Worm (Caenorhabditis elegans): ENCODE results near the gene T26A5.6.
A peak's percentile ranks its signal among the peaks of the same experiment; 100 is the strongest.

T26A5.6 gene

DNA sequence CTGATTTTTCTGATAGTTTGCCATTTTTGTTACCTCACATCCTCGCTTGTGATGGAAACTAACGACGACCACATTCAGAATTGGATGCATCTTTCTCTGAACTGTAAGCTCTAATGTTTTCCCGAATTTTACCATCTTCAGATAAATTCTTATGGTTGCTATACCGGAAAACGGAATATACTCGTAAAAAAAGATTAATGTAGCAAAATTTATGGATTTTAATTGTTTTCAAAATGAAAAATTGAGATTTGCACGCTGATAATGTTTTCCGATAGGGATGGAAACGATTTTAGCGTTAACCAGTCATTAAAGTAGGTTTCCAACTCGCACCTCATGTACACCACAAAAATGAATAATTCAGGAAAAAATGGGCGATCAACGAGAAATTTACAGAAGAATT lies at the start of gene T26A5.6:
Gene T26A5.6, minus strand, starts transcription at position 101 of the 400 bp plus-strand sequence.
- no peak for TF ChIP-seq W03F9.2 (tag; optimal IDR thresholded peaks at IDR 0.05)
- no peak for TF ChIP-seq dao-5 (tag; optimal IDR thresholded peaks at IDR 0.05)
- TF ChIP-seq him-1 (tag; optimal IDR thresholded peaks at IDR 0.05): no peak

DNA sequence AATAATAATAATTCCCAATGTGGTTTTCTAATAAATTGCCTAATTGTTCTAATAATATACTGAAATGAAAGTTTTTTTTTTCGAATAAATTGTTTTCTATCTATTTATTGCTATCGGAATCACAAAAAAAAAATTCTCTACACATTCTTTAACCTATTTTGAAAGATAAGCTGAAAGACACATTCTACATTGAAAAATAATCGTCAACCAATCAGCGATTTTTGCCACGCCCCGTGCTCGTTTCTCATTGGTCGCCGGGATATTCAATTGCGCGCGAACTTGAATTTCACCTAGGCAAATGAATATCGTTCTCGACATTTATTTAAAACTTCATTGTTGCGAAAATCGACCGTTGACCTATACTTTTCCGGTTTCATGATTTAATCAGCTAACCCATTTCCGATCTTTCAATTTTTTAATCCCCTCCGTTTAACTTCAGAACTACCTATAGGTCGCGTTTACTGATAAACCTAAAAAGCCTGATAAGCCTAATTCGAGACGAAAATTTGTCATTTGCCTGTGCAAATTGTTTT lies 49.6 kb upstream of the T26A5.6 start, which contains the start of gene F23F12.3:
Gene F23F12.3, plus strand, starts transcription at position 483 of the 533 bp plus-strand sequence.
- TF ChIP-seq dao-5 (tag; optimal IDR thresholded peaks at IDR 0.05) (no peak), W03F9.2 (tag; optimal IDR thresholded peaks at IDR 0.05) (no peak), him-1 (tag; optimal IDR thresholded peaks at IDR 0.05) (no peak)

DNA sequence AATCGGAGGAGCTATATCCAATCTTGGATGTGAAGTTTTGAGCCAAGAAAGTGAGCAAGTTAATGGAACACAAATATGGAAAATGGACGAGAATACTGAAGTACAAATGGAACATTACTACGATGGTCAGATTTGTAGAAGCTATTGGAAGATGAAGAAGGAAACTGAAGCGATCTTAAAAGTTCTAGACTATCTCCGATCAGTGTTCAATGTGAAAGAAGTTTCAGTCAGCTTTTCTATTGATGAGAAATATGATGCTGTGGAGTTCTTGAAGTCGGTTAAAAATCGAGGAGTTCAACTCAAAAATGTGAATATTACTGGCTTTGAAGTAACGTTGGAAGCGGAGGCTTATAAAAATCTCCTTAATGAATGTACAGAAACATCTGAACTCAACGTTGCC lies 48.6 kb upstream of the T26A5.6 start:
- TF ChIP-seq W03F9.2 (tag; optimal IDR thresholded peaks at IDR 0.05): no peak
- TF ChIP-seq dao-5 (tag; optimal IDR thresholded peaks at IDR 0.05): no peak
- TF ChIP-seq him-1 (tag; optimal IDR thresholded peaks at IDR 0.05): no peak

DNA sequence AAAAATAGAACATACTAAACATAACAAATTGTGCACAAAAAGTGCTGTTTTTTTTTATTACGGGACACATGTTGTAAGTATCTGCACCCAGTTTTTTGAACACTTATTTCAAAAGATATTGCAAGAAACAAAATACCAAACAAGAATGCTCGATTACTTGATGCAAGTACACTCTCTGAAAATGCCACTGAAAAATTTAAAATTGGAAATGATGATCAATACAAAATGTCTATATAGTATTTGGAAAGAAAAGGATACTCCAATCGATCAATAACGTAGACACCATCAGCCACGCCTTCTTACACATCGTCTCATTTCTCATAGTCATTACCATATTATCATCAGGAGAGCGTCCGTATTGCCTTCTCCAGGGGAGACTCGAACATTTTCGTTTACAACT lies 47.7 kb upstream of the T26A5.6 start, which contains the start of gene sdz-15:
Gene sdz-15, plus strand, starts transcription at position 301 of the 400 bp plus-strand sequence.
- TF ChIP-seq dao-5 (tag; optimal IDR thresholded peaks at IDR 0.05): no peak
- no peak for TF ChIP-seq W03F9.2 (tag; optimal IDR thresholded peaks at IDR 0.05)
- no peak for TF ChIP-seq him-1 (tag; optimal IDR thresholded peaks at IDR 0.05)

DNA sequence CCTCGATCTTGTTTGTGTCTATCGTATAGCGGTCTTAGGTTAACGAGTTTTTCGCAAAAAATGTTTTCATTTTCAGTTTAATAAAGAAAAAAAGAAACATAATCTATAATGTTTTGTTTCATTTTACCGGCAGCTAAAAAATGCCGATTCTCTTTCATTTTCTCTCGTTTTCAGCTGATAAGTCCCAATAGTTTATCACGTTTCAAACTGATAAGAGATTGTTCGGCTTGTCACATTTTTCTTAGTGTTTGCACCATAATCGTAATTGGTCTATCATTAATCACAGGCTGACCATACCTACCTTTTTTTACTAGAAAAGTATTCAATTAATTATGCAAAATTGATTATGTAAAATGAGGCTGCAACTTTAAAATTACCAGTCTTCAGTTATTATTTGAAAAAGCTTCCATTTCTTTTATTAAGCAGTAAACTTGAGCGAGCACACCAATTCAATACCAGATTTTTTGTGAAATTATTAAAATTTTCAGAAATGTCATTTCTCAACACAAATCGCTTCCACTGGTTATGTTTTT lies 44.8 kb upstream of the T26A5.6 start, which contains the start of gene F23F12.13:
Gene F23F12.13, plus strand, starts transcription at position 483 of the 533 bp plus-strand sequence.
- TF ChIP-seq dao-5 (tag; optimal IDR thresholded peaks at IDR 0.05): no peak
- no peak for TF ChIP-seq him-1 (tag; optimal IDR thresholded peaks at IDR 0.05)
- TF ChIP-seq W03F9.2 (tag; optimal IDR thresholded peaks at IDR 0.05): no peak

DNA sequence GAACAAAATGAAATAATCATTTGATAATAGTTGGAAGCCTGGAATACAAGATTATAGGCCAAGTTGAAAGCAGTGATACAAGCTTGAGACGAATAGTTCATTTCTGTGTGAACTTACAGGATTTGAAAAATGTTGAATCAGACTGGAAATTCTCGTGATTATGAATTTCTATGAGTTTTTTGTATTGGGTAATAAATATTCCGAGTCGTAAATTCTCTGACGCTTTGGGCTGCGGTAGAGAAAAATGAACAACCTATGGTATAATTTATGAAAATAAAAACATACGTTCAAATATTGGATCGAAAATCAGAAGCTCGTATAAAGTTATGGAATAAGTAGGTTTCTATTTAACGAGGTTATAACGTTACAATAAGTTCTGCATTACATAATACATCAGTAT lies 42.3 kb upstream of the T26A5.6 start, which contains the start of gene srb-11:
Gene srb-11, minus strand, starts transcription at position 101 of the 400 bp plus-strand sequence.
- TF ChIP-seq dao-5 (tag; optimal IDR thresholded peaks at IDR 0.05): no peak
- no peak for TF ChIP-seq him-1 (tag; optimal IDR thresholded peaks at IDR 0.05)
- no peak for TF ChIP-seq W03F9.2 (tag; optimal IDR thresholded peaks at IDR 0.05)

DNA sequence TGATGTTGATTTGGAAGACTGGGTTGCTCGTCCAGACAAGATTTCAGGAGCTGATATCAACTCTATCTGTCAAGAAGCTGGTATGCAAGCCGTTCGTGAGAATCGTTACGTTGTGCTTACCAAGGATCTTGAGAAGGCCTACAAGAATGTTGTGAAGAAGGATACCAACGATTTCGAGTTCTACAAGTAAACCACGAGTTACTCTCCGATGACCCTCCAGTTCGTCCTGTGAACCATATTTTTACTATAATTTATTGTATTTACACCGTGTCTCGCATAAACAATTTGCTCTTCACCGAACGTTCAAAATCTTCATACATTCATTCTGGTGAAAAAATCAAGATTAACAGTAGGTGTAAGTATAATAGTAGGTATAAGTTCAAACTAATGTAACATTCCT lies 40.5 kb upstream of the T26A5.6 start:
- TF ChIP-seq him-1 (tag; optimal IDR thresholded peaks at IDR 0.05): no peak
- no peak for TF ChIP-seq dao-5 (tag; optimal IDR thresholded peaks at IDR 0.05)
- TF ChIP-seq W03F9.2 (tag; optimal IDR thresholded peaks at IDR 0.05): no peak

DNA sequence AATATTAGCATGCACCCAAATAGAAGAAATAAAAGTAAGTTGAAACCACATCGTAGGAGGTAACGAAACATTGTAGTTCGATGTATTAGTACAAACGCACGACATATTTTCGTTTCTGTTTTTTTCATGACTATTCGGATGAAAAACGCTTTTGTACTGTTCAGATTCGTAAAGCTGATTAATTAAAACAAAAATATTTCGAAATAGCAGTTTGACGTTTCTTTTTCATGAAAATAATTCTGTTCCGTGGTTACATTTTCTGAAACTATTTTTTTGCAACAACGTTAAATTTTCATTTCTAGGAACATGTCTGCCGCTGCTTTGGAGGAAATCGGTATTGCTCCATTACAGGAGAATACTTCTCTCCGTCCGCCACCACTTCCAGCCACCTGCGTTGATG lies 39.0 kb upstream of the T26A5.6 start, which contains the start of gene rpt-3:
Gene rpt-3, plus strand, starts transcription at position 301 of the 400 bp plus-strand sequence.
- TF ChIP-seq dao-5 (tag; optimal IDR thresholded peaks at IDR 0.05): no peak
- no peak for TF ChIP-seq W03F9.2 (tag; optimal IDR thresholded peaks at IDR 0.05)
- TF ChIP-seq him-1 (tag; optimal IDR thresholded peaks at IDR 0.05): no peak

DNA sequence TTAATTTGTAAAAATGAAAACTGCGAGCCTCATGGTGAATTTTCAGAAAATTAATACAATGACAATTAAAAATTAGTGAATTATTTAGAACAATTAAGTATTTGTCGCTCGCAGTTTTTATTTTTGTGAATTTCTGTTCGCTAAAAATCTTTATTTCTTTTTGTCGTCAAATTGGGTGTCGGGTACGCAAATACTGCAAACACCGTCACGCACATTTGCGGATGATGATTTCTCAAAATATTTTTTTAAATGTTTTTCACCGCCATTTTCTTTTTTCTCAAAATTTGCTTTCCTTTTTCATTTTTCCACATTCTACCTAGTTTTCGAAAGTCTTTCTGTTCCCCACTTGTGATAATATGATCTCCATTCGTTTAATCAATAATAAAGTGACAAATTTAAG lies 38.4 kb upstream of the T26A5.6 start:
- TF ChIP-seq W03F9.2 (tag; optimal IDR thresholded peaks at IDR 0.05): peak; percentile 64
- no peak for TF ChIP-seq dao-5 (tag; optimal IDR thresholded peaks at IDR 0.05)
- no peak for TF ChIP-seq him-1 (tag; optimal IDR thresholded peaks at IDR 0.05)

DNA sequence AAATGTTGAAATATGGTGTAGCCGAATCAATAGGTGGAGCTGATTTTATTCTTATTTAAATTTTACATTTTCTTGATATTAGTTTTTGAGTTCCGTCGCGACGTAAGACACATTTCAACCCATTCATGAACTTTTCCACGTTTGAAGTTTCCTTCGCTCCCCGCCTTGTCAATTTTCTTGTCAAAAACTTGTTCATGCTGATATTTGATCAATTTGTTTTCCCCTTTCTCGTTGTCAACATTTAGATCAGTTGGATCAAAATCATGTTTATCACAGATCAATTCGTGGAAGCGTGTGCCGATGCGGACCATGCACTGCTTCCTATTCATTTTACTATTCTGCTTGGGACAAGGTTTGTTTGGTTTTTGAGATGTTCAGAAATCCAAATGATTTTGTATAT lies 32.4 kb upstream of the T26A5.6 start, which contains the start of gene chtb-2:
Gene chtb-2, plus strand, starts transcription at position 301 of the 400 bp plus-strand sequence.
- TF ChIP-seq W03F9.2 (tag; optimal IDR thresholded peaks at IDR 0.05): no peak
- no peak for TF ChIP-seq him-1 (tag; optimal IDR thresholded peaks at IDR 0.05)
- TF ChIP-seq dao-5 (tag; optimal IDR thresholded peaks at IDR 0.05): no peak

DNA sequence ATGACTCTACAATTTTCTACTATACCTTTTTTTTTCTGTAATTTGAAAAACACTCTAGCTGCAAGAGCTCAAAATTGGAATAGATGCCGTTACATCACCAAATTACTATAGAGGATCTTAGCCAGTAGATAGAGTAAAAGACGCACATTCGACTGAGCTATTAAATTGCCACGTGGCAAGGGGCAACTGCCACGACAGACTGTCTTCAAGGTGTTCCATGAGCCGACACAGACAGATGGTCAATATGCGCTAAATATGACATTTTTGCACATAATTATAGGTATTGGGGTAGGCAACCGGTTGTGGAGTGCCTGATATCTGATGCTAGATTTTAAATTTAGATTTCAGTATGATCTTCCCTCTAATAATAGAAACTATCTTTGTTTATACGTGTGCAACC lies 28.9 kb upstream of the T26A5.6 start:
- no peak for TF ChIP-seq W03F9.2 (tag; optimal IDR thresholded peaks at IDR 0.05)
- TF ChIP-seq dao-5 (tag; optimal IDR thresholded peaks at IDR 0.05): no peak
- TF ChIP-seq him-1 (tag; optimal IDR thresholded peaks at IDR 0.05): no peak

DNA sequence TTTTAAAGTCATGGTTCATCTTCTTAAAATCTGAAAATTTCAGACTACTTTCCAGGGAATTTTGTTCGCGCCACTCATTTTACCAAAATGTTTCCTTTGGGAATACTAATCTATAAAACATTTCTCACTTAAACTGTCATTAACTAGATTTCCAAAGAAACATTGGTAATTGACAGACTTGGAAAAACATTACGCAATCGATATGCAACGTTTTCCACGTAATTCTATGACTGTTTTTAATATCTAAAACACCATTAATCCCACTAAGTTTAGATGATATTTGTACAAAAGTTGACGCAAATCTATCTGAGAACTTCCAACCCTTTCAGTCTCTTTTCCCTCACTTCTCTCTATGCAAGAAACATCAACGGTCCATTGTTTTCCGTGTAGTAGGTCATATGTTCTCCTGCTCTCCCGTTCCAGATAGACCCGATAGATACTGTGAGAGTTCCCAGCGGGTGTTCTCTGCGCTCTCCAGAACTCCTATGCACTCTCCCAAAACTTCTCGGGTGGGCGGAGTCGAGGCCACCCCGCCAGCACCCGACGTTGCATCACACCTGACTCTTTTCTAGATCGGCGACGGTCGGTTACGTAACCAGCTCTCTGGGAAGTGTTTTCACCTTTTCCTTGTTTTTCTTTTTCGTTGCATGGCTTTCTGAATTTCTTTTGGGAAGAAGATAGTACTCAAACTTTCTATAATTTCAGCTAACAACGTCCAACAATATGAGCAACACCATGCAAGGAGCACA lies 27.9 kb upstream of the T26A5.6 start, which contains the start of gene zip-8:
Gene zip-8, plus strand, starts transcription at position 700 of the 749 bp plus-strand sequence.
- TF ChIP-seq dao-5 (tag; optimal IDR thresholded peaks at IDR 0.05) (no peak), him-1 (tag; optimal IDR thresholded peaks at IDR 0.05) (no peak)

DNA sequence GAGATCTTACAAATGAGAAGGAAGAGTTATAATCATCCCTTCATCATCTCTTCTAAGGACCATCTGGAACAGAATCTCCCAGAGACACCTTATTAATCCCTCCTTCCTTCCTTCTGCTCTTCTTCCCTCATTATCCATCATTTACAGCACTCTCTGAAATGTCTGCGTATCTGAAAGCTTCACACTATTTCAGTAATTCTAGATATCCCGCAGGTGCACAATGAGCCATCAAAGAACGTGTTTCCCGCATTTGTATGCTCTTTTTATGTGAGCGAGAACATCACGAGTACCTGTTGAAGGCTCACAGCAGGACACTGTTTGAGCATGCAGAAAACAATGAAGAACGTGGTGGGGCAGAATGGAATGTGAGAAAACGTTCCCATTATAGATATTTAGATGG lies 25.9 kb upstream of the T26A5.6 start:
- no peak for TF ChIP-seq W03F9.2 (tag; optimal IDR thresholded peaks at IDR 0.05)
- TF ChIP-seq him-1 (tag; optimal IDR thresholded peaks at IDR 0.05): no peak
- TF ChIP-seq dao-5 (tag; optimal IDR thresholded peaks at IDR 0.05): no peak

DNA sequence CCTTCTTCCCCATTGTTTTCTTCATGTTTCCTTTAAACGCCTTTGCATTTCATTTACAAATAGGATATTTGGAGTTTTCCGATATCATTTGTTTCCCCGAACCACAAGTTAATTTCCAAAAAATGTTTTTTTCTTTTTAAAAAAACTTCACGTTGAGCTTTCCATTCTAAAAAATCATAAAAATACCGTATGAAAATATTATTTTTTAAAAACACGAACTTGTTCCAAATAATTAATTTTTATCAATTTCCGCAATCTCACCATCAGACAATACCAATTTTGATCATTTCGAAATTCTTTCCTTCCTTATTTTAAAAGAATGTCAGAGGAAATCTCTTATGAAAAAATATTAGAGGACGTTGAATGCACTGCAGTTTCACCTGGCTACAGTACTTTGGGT lies 21.0 kb upstream of the T26A5.6 start, which contains the start of gene wht-6:
Gene wht-6, plus strand, starts transcription at position 301 of the 400 bp plus-strand sequence.
- TF ChIP-seq W03F9.2 (tag; optimal IDR thresholded peaks at IDR 0.05) (no peak), him-1 (tag; optimal IDR thresholded peaks at IDR 0.05) (no peak), dao-5 (tag; optimal IDR thresholded peaks at IDR 0.05) (no peak)
